Worm (Caenorhabditis elegans): Measurements from ENCODE around the gene klp-13.

- TF ChIP-seq W03F9.2 (tag; optimal IDR thresholded peaks at IDR 0.05) (no peak), dao-5 (tag; optimal IDR thresholded peaks at IDR 0.05) (no peak)
These were observed 36.0 kb downstream of the klp-13 start for ce11 chrX:6020782-6021181.
